Worm (Caenorhabditis elegans) whole organism, midembryonic: ENCODE results near the gene ace-1.

Source experiments
- ref-1 ChIP-seq: fragments of 200-800 bp; sonication (Bioruptor generic); conservative IDR thresholded peaks from 2 replicates; pipeline ENCODE4 v1.3.6; 2022; ENCODE audit warnings: missing genetic modification reagents, missing genetic modification characterization, missing compliant biosample characterization
- ztf-29 ChIP-seq: fragments of 200-800 bp; sonication (Bioruptor generic); IDR thresholded peaks from 2 replicates; pipeline ENCODE4 v1.3.6; 2022; ENCODE audit warnings: missing genetic modification reagents, missing genetic modification characterization, missing compliant biosample characterization

DNA sequence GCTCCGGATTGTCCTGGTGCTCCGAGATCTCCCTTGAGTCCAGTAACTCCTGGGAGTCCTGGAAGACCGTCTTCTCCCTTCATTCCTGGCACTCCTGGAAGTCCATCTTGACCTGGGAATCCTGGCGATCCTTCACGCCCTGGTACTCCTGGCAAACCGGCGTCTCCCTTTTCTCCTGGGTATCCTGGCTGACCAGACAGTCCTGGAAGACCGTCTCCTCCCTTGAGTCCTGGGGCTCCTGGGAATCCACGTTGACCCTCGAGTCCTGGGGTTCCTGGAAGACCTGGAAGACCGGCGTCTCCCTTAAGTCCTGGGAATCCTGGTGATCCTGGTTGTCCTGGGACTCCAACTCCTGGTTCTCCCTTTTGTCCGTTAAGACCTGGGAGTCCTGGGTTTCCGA lies 16.9 kb downstream of the ace-1 start:
- no peak for TF ChIP-seq ztf-29 (GFP tag; lab: Robert Waterston, UW)
- TF ChIP-seq ref-1 = no peak
